Fruit fly (Drosophila melanogaster) whole organism, wandering third instar larva: Measurements from ENCODE around the gene TwdlJ.

Source experiments
- Abd-B ChIP-seq: fragments of >200 bp; optimal IDR thresholded peaks from 2 replicates; lab custom pipeline; 2017; ENCODE audit warnings: missing biosample characterization, missing genetic modification characterization
- CG32264 ChIP-seq: fragments of 200-800 bp; sonication (Bioruptor generic); optimal IDR thresholded peaks from 2 replicates; lab custom pipeline; 2016; ENCODE audit warnings: missing biosample characterization, missing genetic modification characterization
- CrebA ChIP-seq: fragments of 200-800 bp; sonication (Bioruptor generic); optimal IDR thresholded peaks from 2 replicates; lab custom pipeline; 2016; ENCODE audit warnings: missing biosample characterization, mild to moderate bottlenecking, missing genetic modification characterization, borderline replicate concordance
- Dif ChIP-seq: fragments of 200-275, 200-300 bp; sonication (Bioruptor generic); optimal IDR thresholded peaks from 2 replicates; lab custom pipeline; 2018; ENCODE audit warnings: missing biosample characterization, missing genetic modification characterization; ENCODE audit not compliant: partially characterized antibody
- GATAd ChIP-seq: sonication (Bioruptor generic); optimal IDR thresholded peaks from 2 replicates; lab custom pipeline; 2016; ENCODE audit warnings: missing biosample characterization, missing genetic modification characterization
- Hnf4 ChIP-seq: fragments of 200-800 bp; sonication (Bioruptor generic); optimal IDR thresholded peaks from 2 replicates; lab custom pipeline; 2016; ENCODE audit warnings: missing biosample characterization, mild to moderate bottlenecking, missing genetic modification characterization
- Hr78 ChIP-seq: fragments of >200 bp; optimal IDR thresholded peaks from 2 replicates; lab custom pipeline; 2017; ENCODE audit warnings: missing biosample characterization, missing genetic modification characterization
- Hr83 ChIP-seq: fragments of 200-300 bp; sonication (Bioruptor generic); optimal IDR thresholded peaks from 2 replicates; lab custom pipeline; 2016; ENCODE audit warnings: missing biosample characterization, mild to moderate bottlenecking, missing genetic modification characterization, moderate library complexity; ENCODE audit not compliant: poor library complexity, severe bottlenecking
- Jra ChIP-seq: sonication (Bioruptor generic); optimal IDR thresholded peaks from 2 replicates; lab custom pipeline; 2016; ENCODE audit warnings: missing biosample characterization, missing genetic modification characterization
- Mio ChIP-seq: sonication (Bioruptor generic); optimal IDR thresholded peaks from 2 replicates; lab custom pipeline; 2016; ENCODE audit warnings: missing biosample characterization, missing genetic modification characterization
- Myc ChIP-seq: fragments of >200 bp; optimal IDR thresholded peaks from 2 replicates; lab custom pipeline; 2017
- N ChIP-seq: fragments of >200 bp; optimal IDR thresholded peaks from 2 replicates; lab custom pipeline; 2018; ENCODE audit warnings: missing biosample characterization, missing external identifiers, missing genetic modification characterization
- OdsH ChIP-seq: fragments of 200-800 bp; sonication (Bioruptor generic); optimal IDR thresholded peaks from 2 replicates; lab custom pipeline; 2016; ENCODE audit warnings: missing biosample characterization, mild to moderate bottlenecking, missing genetic modification characterization
- Rel ChIP-seq, 2 experiments: fragments of 200-800 bp; sonication (Bioruptor generic) in 1 of 2; optimal IDR thresholded peaks; 2 replicates in 1 of 2; 3 replicates in 1 of 2; lab custom pipeline; 2016 to 2019; ENCODE audit warnings: mild to moderate bottlenecking in 2 of 2, missing biosample characterization in 2 of 2, missing genetic modification characterization in 2 of 2, moderate library complexity in 1 of 2
- Vsx2 ChIP-seq: fragments of 200-300, 225-300 bp; sonication (Bioruptor generic); optimal IDR thresholded peaks from 2 replicates; lab custom pipeline; 2018; ENCODE audit warnings: missing biosample characterization, missing genetic modification characterization; ENCODE audit not compliant: partially characterized antibody
- br ChIP-seq: fragments of 200-800 bp; sonication (Bioruptor generic); optimal IDR thresholded peaks from 2 replicates; lab custom pipeline; 2016; ENCODE audit warnings: missing biosample characterization, missing genetic modification characterization
- brk ChIP-seq: fragments of 200-800 bp; sonication (Bioruptor generic); optimal IDR thresholded peaks from 2 replicates; lab custom pipeline; 2016; ENCODE audit warnings: missing biosample characterization, mild to moderate bottlenecking, missing genetic modification characterization
- dl ChIP-seq, 2 experiments: fragments of 175-275, 200-275 bp in 1 of 2; fragments of 200-275 bp in 1 of 2; sonication (Bioruptor generic); optimal IDR thresholded peaks; lab custom pipeline; 2018; ENCODE audit warnings: mild to moderate bottlenecking in 2 of 2, missing biosample characterization in 2 of 2, missing genetic modification characterization in 2 of 2, moderate library complexity in 2 of 2; ENCODE audit not compliant: partially characterized antibody in 2 of 2, insufficient read depth in 1 of 2
- dmrt93B ChIP-seq: fragments of 200-800 bp; sonication (Bioruptor generic); optimal IDR thresholded peaks from 2 replicates; lab custom pipeline; 2018; ENCODE audit warnings: missing biosample characterization, mild to moderate bottlenecking, missing genetic modification characterization
- dsf ChIP-seq: sonication (Bioruptor generic); optimal IDR thresholded peaks from 2 replicates; lab custom pipeline; 2016; ENCODE audit warnings: missing biosample characterization, missing genetic modification characterization, borderline replicate concordance
- ey ChIP-seq: fragments of 200-800 bp; sonication (Bioruptor generic); optimal IDR thresholded peaks from 2 replicates; lab custom pipeline; 2016; ENCODE audit warnings: missing biosample characterization, missing genetic modification characterization
- foxo ChIP-seq, 2 experiments: fragments of 200-800 bp; sonication (Bioruptor generic); optimal IDR thresholded peaks; 2 replicates in 1 of 2; 3 replicates in 1 of 2; lab custom pipeline; 2016 to 2017; ENCODE audit warnings: missing biosample characterization in 2 of 2, missing genetic modification characterization in 2 of 2
- fru ChIP-seq: fragments of 200-800 bp; sonication (Bioruptor generic); optimal IDR thresholded peaks from 3 replicates; lab custom pipeline; 2016; ENCODE audit warnings: missing biosample characterization, mild to moderate bottlenecking, missing genetic modification characterization
- h ChIP-seq: fragments of 200-800 bp; sonication (Bioruptor generic); optimal IDR thresholded peaks from 3 replicates; lab custom pipeline; 2016; ENCODE audit warnings: missing biosample characterization, mild to moderate bottlenecking, missing genetic modification characterization
- jim ChIP-seq: fragments of 175-275, 200-325 bp; sonication (Bioruptor generic); optimal IDR thresholded peaks from 2 replicates; lab custom pipeline; 2016; ENCODE audit warnings: missing biosample characterization, mild to moderate bottlenecking, missing genetic modification characterization
- lola ChIP-seq: fragments of >200 bp; optimal IDR thresholded peaks from 2 replicates; lab custom pipeline; 2017; ENCODE audit warnings: missing biosample characterization, missing genetic modification characterization
- pan ChIP-seq: fragments of >200 bp; optimal IDR thresholded peaks from 2 replicates; lab custom pipeline; 2017
- psq ChIP-seq: fragments of 200-800 bp; sonication (Bioruptor generic); optimal IDR thresholded peaks from 3 replicates; lab custom pipeline; 2017; ENCODE audit warnings: missing biosample characterization, mild to moderate bottlenecking, missing genetic modification characterization, moderate library complexity
- rgr ChIP-seq: fragments of 200-800 bp; sonication (Bioruptor generic); optimal IDR thresholded peaks from 3 replicates; lab custom pipeline; 2016; ENCODE audit warnings: missing biosample characterization, mild to moderate bottlenecking, missing genetic modification characterization
- sage ChIP-seq: fragments of 200-800 bp; sonication (Bioruptor generic); optimal IDR thresholded peaks from 2 replicates; lab custom pipeline; 2016; ENCODE audit warnings: missing biosample characterization, mild to moderate bottlenecking, missing genetic modification characterization
- sv ChIP-seq: fragments of 200-800 bp; sonication (Bioruptor generic); optimal IDR thresholded peaks from 3 replicates; lab custom pipeline; 2016; ENCODE audit warnings: missing biosample characterization, missing genetic modification characterization
- tai ChIP-seq: sonication (Bioruptor generic); optimal IDR thresholded peaks from 2 replicates; lab custom pipeline; 2016; ENCODE audit warnings: missing biosample characterization, missing genetic modification characterization
- usp ChIP-seq: fragments of >200 bp; optimal IDR thresholded peaks from 2 replicates; lab custom pipeline; 2017; ENCODE audit warnings: missing biosample characterization, missing genetic modification characterization

TwdlJ gene

dm6 chr3R:26629618-26630017 is at the start of gene TwdlJ:
TSS of gene TwdlJ (plus strand) at chr3R:26629918.
- no peak for TF ChIP-seq sv (GFP tag; lab: Kevin White, UChicago)
- no peak for TF ChIP-seq CG32264 (GFP tag; lab: Kevin White, UChicago)
- no peak for TF ChIP-seq Abd-B (GFP tag; lab: Kevin White, UChicago)
- TF ChIP-seq Hr83 (GFP tag; lab: Kevin White, UChicago) = no peak
- TF ChIP-seq dmrt93B (GFP tag; lab: Kevin White, UChicago) = no peak

dm6 chr3R:26588158-26588584 is 41.5 kb upstream of the TwdlJ start:
- TF ChIP-seq Myc (lab: Kevin White, UChicago) (no peak), OdsH (peak; percentile 24), h (peak; percentile 61), tai (GFP tag; lab: Kevin White, UChicago) (peak; percentile 66), psq (GFP tag; lab: Kevin White, UChicago) (peak; percentile 52), Jra (GFP tag; lab: Kevin White, UChicago) (peak; percentile 47), N (GFP tag; lab: Kevin White, UChicago) (no peak), CrebA (GFP tag; lab: Kevin White, UChicago) (no peak), fru (GFP tag; lab: Kevin White, UChicago) (peak; percentile 32), ey (GFP tag; lab: Kevin White, UChicago) (no peak), Rel (GFP tag; optimal IDR thresholded peaks at IDR 0.05; lab: Kevin White, UChicago) (no peak), Rel (tag; optimal IDR thresholded peaks at IDR 0.05; lab: Kevin White, UChicago) (peak; percentile 2), CG32264 (GFP tag; lab: Kevin White, UChicago) (no peak), dmrt93B (GFP tag; lab: Kevin White, UChicago) (no peak), Hnf4 (GFP tag; lab: Kevin White, UChicago) (peak; percentile 63), br (GFP tag; lab: Kevin White, UChicago) (peak; percentile 56), brk (GFP tag; lab: Kevin White, UChicago) (peak; percentile 8), rgr (GFP tag; lab: Kevin White, UChicago) (peak; percentile 54), foxo (GFP tag; optimal IDR thresholded peaks at IDR 0.05; lab: Kevin White, UChicago) (peak in 1 of 2 experiments; percentile 32), Hr83 (GFP tag; lab: Kevin White, UChicago) (peak; percentile 53)
- TF ChIP-seq, all 38 proteins: peak for 13

dm6 chr3R:26593847-26594542 is 35.7 kb upstream of the TwdlJ start:
- TF ChIP-seq lola (GFP tag; lab: Kevin White, UChicago) (no peak), sage (no peak), Hr78 (no peak), dsf (GFP tag; lab: Kevin White, UChicago) (no peak), usp (no peak), Abd-B (GFP tag; lab: Kevin White, UChicago) (no peak), h (no peak), tai (GFP tag; lab: Kevin White, UChicago) (no peak), CrebA (GFP tag; lab: Kevin White, UChicago) (no peak), fru (GFP tag; lab: Kevin White, UChicago) (no peak), ey (GFP tag; lab: Kevin White, UChicago) (no peak), pan (no peak), jim (no peak), brk (GFP tag; lab: Kevin White, UChicago) (no peak), GATAd (GFP tag; lab: Kevin White, UChicago) (no peak)

- no peak for TF ChIP-seq Mio
- TF ChIP-seq fru (GFP tag; lab: Kevin White, UChicago) = no peak
- TF ChIP-seq Dif (GFP tag; lab: Kevin White, UChicago) = no peak
- no peak for TF ChIP-seq psq (GFP tag; lab: Kevin White, UChicago)
- TF ChIP-seq Hr78 = no peak
- no peak for TF ChIP-seq dl (GFP tag; optimal IDR thresholded peaks at IDR 0.05; lab: Kevin White, UChicago; ENCODE audit: insufficient read depth in 1 of 2, partially characterized antibody in 2 of 2)
- TF ChIP-seq Rel (GFP tag; optimal IDR thresholded peaks at IDR 0.05; lab: Kevin White, UChicago) = no peak
- no peak for TF ChIP-seq Rel (tag; optimal IDR thresholded peaks at IDR 0.05; lab: Kevin White, UChicago)
- TF ChIP-seq br (GFP tag; lab: Kevin White, UChicago) = no peak
- TF ChIP-seq ey (GFP tag; lab: Kevin White, UChicago) = no peak
- no peak for TF ChIP-seq Vsx2 (GFP tag; lab: Kevin White, UChicago)
- TF ChIP-seq GATAd (GFP tag; lab: Kevin White, UChicago) = no peak
- TF ChIP-seq h = no peak
- TF ChIP-seq Myc (lab: Kevin White, UChicago) = no peak
- TF ChIP-seq CG32264 (GFP tag; lab: Kevin White, UChicago) = no peak
- TF ChIP-seq Abd-B (GFP tag; lab: Kevin White, UChicago) = no peak
- TF ChIP-seq rgr (GFP tag; lab: Kevin White, UChicago) = no peak
These were observed 23.2 kb upstream of the TwdlJ start for dm6 chr3R:26606498-26606897.
